Fruit fly (Drosophila melanogaster): Measurements from ENCODE around the gene Abd-B.

Abd-B gene

dm6 chr3R:16972136-16972535 is at the start of gene Abd-B:
Abd-B (minus strand) TSS chr3R:16972236.
- TF ChIP-seq Chrac-16 (GFP tag; optimal IDR thresholded peaks at IDR 0.05) (no peak), Elba2 (GFP tag; optimal IDR thresholded peaks at IDR 0.05) (peak; percentile 41), CG16815 (GFP tag; optimal IDR thresholded peaks at IDR 0.05) (no peak), CG16779 (GFP tag; IDR thresholded peaks at IDR 0.05) (no peak)

dm6 chr3R:17020956-17021355 is 48.9 kb upstream of the Abd-B start, which contains the start of gene Adsl:
Adsl (minus strand) TSS chr3R:17021120.
- no peak for TF ChIP-seq ab (GFP tag; optimal IDR thresholded peaks at IDR 0.05)
- TF ChIP-seq CG12769 (tag; optimal IDR thresholded peaks at IDR 0.05) = no peak
- peak; percentile 96 for TF ChIP-seq CG15514 (GFP tag; optimal IDR thresholded peaks at IDR 0.05)
- no peak for TF ChIP-seq Trl (optimal IDR thresholded peaks at IDR 0.05)
- no peak for TF ChIP-seq Trl (GFP tag; optimal IDR thresholded peaks at IDR 0.05)
- peak; percentile 27; the same call in 1 of the 3 replicates for TF ChIP-seq CG14050 (GFP tag; IDR thresholded peaks at IDR 0.05)
- peak in 1 of 2 experiments; percentile 69 for TF ChIP-seq crp (GFP tag; optimal IDR thresholded peaks at IDR 0.05)
- TF ChIP-seq dimm (GFP tag; IDR thresholded peaks at IDR 0.05) = no peak
- TF ChIP-seq CG6689 (GFP tag; IDR thresholded peaks at IDR 0.05) = peak; percentile 31; the same call in 1 of the 2 replicates
- no peak for TF ChIP-seq pum (GFP tag; optimal IDR thresholded peaks at IDR 0.05)
- peak; percentile 63; the same call in 1 of the 2 replicates for TF ChIP-seq stc (GFP tag; IDR thresholded peaks at IDR 0.05)
- no peak for TF ChIP-seq CG13123 (GFP tag; optimal IDR thresholded peaks at IDR 0.05)
- no peak for TF ChIP-seq Rx (GFP tag; IDR thresholded peaks at IDR 0.05)
- TF ChIP-seq Fer3 (tag; optimal IDR thresholded peaks at IDR 0.05) = no peak
- TF ChIP-seq scrt (GFP tag; optimal IDR thresholded peaks at IDR 0.05) = peak; percentile 90
- TF ChIP-seq CG2202 (tag; optimal IDR thresholded peaks at IDR 0.05) = peak; percentile 74
- peak; percentile 57 for TF ChIP-seq CG15011 (GFP tag; optimal IDR thresholded peaks at IDR 0.05)
- peak; percentile 60; the same call in 1 of the 2 replicates for TF ChIP-seq sob (GFP tag; IDR thresholded peaks at IDR 0.05)
- TF ChIP-seq CG6654 (GFP tag; optimal IDR thresholded peaks at IDR 0.05) = peak; percentile 7
- TF ChIP-seq tll (GFP tag; optimal IDR thresholded peaks at IDR 0.05) = no peak
- TF ChIP-seq CG18011 (GFP tag; optimal IDR thresholded peaks at IDR 0.05) = no peak
- TF ChIP-seq fd3F (GFP tag; optimal IDR thresholded peaks at IDR 0.05) = no peak
- TF ChIP-seq hb (GFP tag; IDR thresholded peaks at IDR 0.05; ENCODE audit: partially characterized antibody) = no peak
- no peak for TF ChIP-seq rib (GFP tag; IDR thresholded peaks at IDR 0.05)
- no peak for TF ChIP-seq CG13894 (tag; optimal IDR thresholded peaks at IDR 0.05)
- TF ChIP-seq CG9876 (GFP tag; optimal IDR thresholded peaks at IDR 0.05) = no peak
- TF ChIP-seq twi (tag; optimal IDR thresholded peaks at IDR 0.05) = no peak
- TF ChIP-seq peb (GFP tag; IDR thresholded peaks at IDR 0.05) = no peak
- no peak for TF ChIP-seq shn (GFP tag; optimal IDR thresholded peaks at IDR 0.05)
- TF ChIP-seq run (tag; optimal IDR thresholded peaks at IDR 0.05) = no peak
- TF ChIP-seq oc (tag; optimal IDR thresholded peaks at IDR 0.05) = peak; percentile 62
- peak; percentile 76 for TF ChIP-seq gcm (GFP tag; optimal IDR thresholded peaks at IDR 0.05)
- no peak for TF ChIP-seq sqz (GFP tag; optimal IDR thresholded peaks at IDR 0.05)
- peak; percentile 2 to 9 for TF ChIP-seq dpn (GFP tag; optimal IDR thresholded peaks at IDR 0.05)
- TF ChIP-seq CG8281 (tag; optimal IDR thresholded peaks at IDR 0.05) = peak; percentile 30
- no peak for TF ChIP-seq Aef1 (GFP tag; IDR thresholded peaks at IDR 0.05)
- peak; percentile 72 for TF ChIP-seq CG3407 (GFP tag; optimal IDR thresholded peaks at IDR 0.05)
- TF ChIP-seq dmrt11E (tag; optimal IDR thresholded peaks at IDR 0.05) = peak; percentile 69
- TF ChIP-seq lola (GFP tag; optimal IDR thresholded peaks at IDR 0.05) = no peak
- peak; percentile 32 for TF ChIP-seq az2 (GFP tag; optimal IDR thresholded peaks at IDR 0.05)
- TF ChIP-seq chif (GFP tag; optimal IDR thresholded peaks at IDR 0.05) = peak in 1 of 2 experiments; percentile 26
- TF ChIP-seq Tbp (GFP tag; optimal IDR thresholded peaks at IDR 0.05) = no peak
- TF ChIP-seq fd96Cb (tag; optimal IDR thresholded peaks at IDR 0.05) = no peak
- TF ChIP-seq chinmo (GFP tag; IDR thresholded peaks at IDR 0.05; ENCODE audit: partially characterized antibody) = 0 out of 4 replicates have a peak, but pooled peaks have one; percentile 38
- TF ChIP-seq CG6254 (GFP tag; optimal IDR thresholded peaks at IDR 0.05) = peak; percentile 79

Data from whole organism, embryonic.